Worm (Caenorhabditis elegans): ENCODE results near the gene F35A5.2.

ce11 chrX:3830872-3831271 lies 25.9 kb downstream of the F35A5.2 start:
- no peak for TF ChIP-seq blmp-1 (tag; optimal IDR thresholded peaks at IDR 0.05)
- TF ChIP-seq nhr-28 (tag; optimal IDR thresholded peaks at IDR 0.05): no peak
- TF ChIP-seq snpc-4 (tag; optimal IDR thresholded peaks at IDR 0.05): no peak
- TF ChIP-seq unc-62 (GFP tag; optimal IDR thresholded peaks at IDR 0.05): no peak
- no peak for TF ChIP-seq ztf-11 (tag; optimal IDR thresholded peaks at IDR 0.05)
- no peak for TF ChIP-seq nhr-76 (tag; optimal IDR thresholded peaks at IDR 0.05)
- TF ChIP-seq sem-2 (GFP tag; optimal IDR thresholded peaks at IDR 0.05): no peak
- TF ChIP-seq M03D4.4 (tag; optimal IDR thresholded peaks at IDR 0.05): no peak
- TF ChIP-seq elt-1 (tag; optimal IDR thresholded peaks at IDR 0.05; ENCODE audit: borderline replicate concordance, insufficient read depth): no peak

Measured in whole organism, mixed stage, embryonic.